Worm (Caenorhabditis elegans) whole organism, late embryonic: ENCODE results near the gene gcna-1.
A peak's percentile ranks its signal among the peaks of the same experiment; 100 is the strongest.

ENCODE experiments used
- C38D4.7 ChIP-seq: fragments of 200-800 bp; sonication (Bioruptor generic); optimal IDR thresholded peaks from 2 replicates; lab custom pipeline; 2018; ENCODE audit warnings: mild to moderate bottlenecking, missing genetic modification characterization, moderate library complexity, missing compliant biosample characterization
- F13H6.1 ChIP-seq: sonication (generic microtip); optimal IDR thresholded peaks from 2 replicates; lab custom pipeline; 2016; ENCODE audit warnings: missing genetic modification characterization, missing compliant biosample characterization
- K02D7.2 ChIP-seq: sonication (generic microtip); optimal IDR thresholded peaks from 2 replicates; lab custom pipeline; 2017; ENCODE audit warnings: mild to moderate bottlenecking, missing genetic modification characterization, missing compliant biosample characterization
- ceh-19 ChIP-seq: fragments of 200-800 bp; sonication (Bioruptor generic); optimal IDR thresholded peaks from 2 replicates; lab custom pipeline; 2018; ENCODE audit warnings: mild to moderate bottlenecking, missing genetic modification characterization, missing compliant biosample characterization
- ceh-22 ChIP-seq: sonication (generic microtip); optimal IDR thresholded peaks from 2 replicates; lab custom pipeline; 2017; ENCODE audit warnings: missing biosample characterization, missing genetic modification characterization
- ceh-30 ChIP-seq: fragments of 150-350 bp; optimal IDR thresholded peaks from 2 replicates; lab custom pipeline; 2014; ENCODE audit warnings: missing biosample characterization, missing genetic modification characterization
- ceh-31 ChIP-seq: sonication (generic microtip); optimal IDR thresholded peaks from 2 replicates; lab custom pipeline; 2016; ENCODE audit warnings: missing genetic modification characterization, missing compliant biosample characterization
- ceh-34 ChIP-seq: sonication (generic microtip); optimal IDR thresholded peaks from 2 replicates; lab custom pipeline; 2016; ENCODE audit warnings: mild to moderate bottlenecking, missing genetic modification characterization, missing compliant biosample characterization
- ceh-45 ChIP-seq: fragments of 200-800 bp; sonication (Bioruptor generic); IDR thresholded peaks from 2 replicates; pipeline ENCODE4 v1.3.6; 2022; ENCODE audit warnings: missing genetic modification reagents, missing genetic modification characterization, missing compliant biosample characterization
- ceh-48 ChIP-seq: sonication (generic microtip); optimal IDR thresholded peaks from 2 replicates; lab custom pipeline; 2016; ENCODE audit warnings: missing genetic modification characterization, inconsistent platforms, missing compliant biosample characterization
- dmd-4 ChIP-seq: sonication (generic microtip); optimal IDR thresholded peaks from 2 replicates; lab custom pipeline; 2016; ENCODE audit warnings: borderline replicate concordance, missing genetic modification characterization, missing compliant biosample characterization
- dve-1 ChIP-seq: sonication (generic microtip); optimal IDR thresholded peaks from 2 replicates; lab custom pipeline; 2017; ENCODE audit warnings: antibody characterized with exemption, mild to moderate bottlenecking, missing genetic modification characterization, missing compliant biosample characterization
- elt-2 ChIP-seq: sonication (generic microtip); optimal IDR thresholded peaks from 2 replicates; lab custom pipeline; 2016; ENCODE audit warnings: missing genetic modification reagents, missing genetic modification characterization, missing compliant biosample characterization
- ets-4 ChIP-seq: sonication (generic microtip); optimal IDR thresholded peaks from 2 replicates; lab custom pipeline; 2016; ENCODE audit warnings: missing genetic modification characterization, missing compliant biosample characterization
- eyg-1 ChIP-seq: sonication (generic microtip); optimal IDR thresholded peaks from 2 replicates; lab custom pipeline; 2016; ENCODE audit warnings: missing genotype, missing genetic modification characterization, missing compliant biosample characterization
- fkh-10 ChIP-seq: fragments of 150-350 bp; optimal IDR thresholded peaks from 2 replicates; lab custom pipeline; 2014; ENCODE audit warnings: missing biosample characterization, missing genetic modification reagents, missing genetic modification characterization
- hlh-15 ChIP-seq: sonication (generic microtip); optimal IDR thresholded peaks from 2 replicates; lab custom pipeline; 2016; ENCODE audit warnings: missing genetic modification characterization, missing compliant biosample characterization
- hlh-30 ChIP-seq: sonication (generic microtip); optimal IDR thresholded peaks from 2 replicates; lab custom pipeline; 2017; ENCODE audit warnings: antibody characterized with exemption, missing genetic modification characterization, missing compliant biosample characterization; ENCODE audit not compliant: insufficient read depth
- hlh-6 ChIP-seq: sonication (generic microtip); optimal IDR thresholded peaks from 2 replicates; lab custom pipeline; 2016; ENCODE audit warnings: missing genotype, missing genetic modification characterization, missing compliant biosample characterization
- madf-2 ChIP-seq: sonication (generic microtip); optimal IDR thresholded peaks from 2 replicates; lab custom pipeline; 2017; ENCODE audit warnings: missing genetic modification characterization, missing compliant biosample characterization
- nfya-1 ChIP-seq: sonication (generic microtip); optimal IDR thresholded peaks from 2 replicates; lab custom pipeline; 2017; ENCODE audit warnings: missing genetic modification characterization, mild to moderate bottlenecking, missing compliant biosample characterization, antibody characterized with exemption, moderate library complexity
- nhr-11 ChIP-seq: fragments of 150-350 bp; optimal IDR thresholded peaks from 2 replicates; lab custom pipeline; 2014; ENCODE audit warnings: missing biosample characterization, missing genetic modification characterization
- odd-2 ChIP-seq: sonication (generic microtip); optimal IDR thresholded peaks from 2 replicates; lab custom pipeline; 2017; ENCODE audit warnings: antibody characterized with exemption, mild to moderate bottlenecking, missing genetic modification characterization, missing compliant biosample characterization
- pat-9 ChIP-seq: fragments of 200-800 bp; sonication (Bioruptor generic); optimal IDR thresholded peaks from 2 replicates; lab custom pipeline; 2018; ENCODE audit warnings: mild to moderate bottlenecking, missing genetic modification characterization, moderate library complexity, missing compliant biosample characterization
- pax-1 ChIP-seq: fragments of 150-350 bp; optimal IDR thresholded peaks from 2 replicates; lab custom pipeline; 2014; ENCODE audit warnings: missing biosample characterization, missing genetic modification characterization
- pha-4 ChIP-seq: fragments of 150-350 bp; optimal IDR thresholded peaks from 2 replicates; lab custom pipeline; 2018; ENCODE audit warnings: missing biosample characterization, missing genetic modification reagents, missing genetic modification characterization
- pqm-1 ChIP-seq: sonication (generic microtip); optimal IDR thresholded peaks from 2 replicates; lab custom pipeline; 2016; ENCODE audit warnings: missing genetic modification characterization, missing compliant biosample characterization
- rnt-1 ChIP-seq: sonication (generic microtip); optimal IDR thresholded peaks from 2 replicates; lab custom pipeline; 2016; ENCODE audit warnings: missing genetic modification characterization, missing compliant biosample characterization
- tbx-2 ChIP-seq: sonication (generic microtip); optimal IDR thresholded peaks from 2 replicates; lab custom pipeline; 2016; ENCODE audit warnings: missing genetic modification characterization, missing compliant biosample characterization
- unc-3 ChIP-seq, 2 experiments: fragments of 200-800 bp in 1 of 2; sonication (Bioruptor generic) in 1 of 2; sonication (generic microtip) in 1 of 2; conservative IDR thresholded peaks in 1 of 2; optimal IDR thresholded peaks in 1 of 2; 2 replicates each; pipeline versions ENCODE4 v1.3.6 to Lab custom; 2016 to 2022; ENCODE audit warnings: missing compliant biosample characterization in 2 of 2, missing genetic modification characterization in 2 of 2, missing genetic modification reagents in 1 of 2
- unc-42 ChIP-seq: sonication (generic microtip); optimal IDR thresholded peaks from 2 replicates; lab custom pipeline; 2016; ENCODE audit warnings: missing genotype, missing genetic modification characterization, missing compliant biosample characterization

The gcna-1 gene

ce11 chrIII:5964058-5964632 is 44.7 kb downstream of the gcna-1 start:
- TF ChIP-seq ceh-45 (GFP tag; lab: Robert Waterston, UW) = no peak
- no peak for TF ChIP-seq ceh-22 (tag; lab: Kevin White, UChicago)
- no peak for TF ChIP-seq elt-2 (tag; lab: Kevin White, UChicago)
- no peak for TF ChIP-seq ets-4 (tag; lab: Kevin White, UChicago)
- no peak for TF ChIP-seq ceh-19 (GFP tag; lab: Kevin White, UChicago)
- TF ChIP-seq pha-4 (tag; lab: Kevin White, UChicago) = no peak
- no peak for TF ChIP-seq hlh-6 (tag; lab: Kevin White, UChicago)
- no peak for TF ChIP-seq tbx-2 (tag; lab: Kevin White, UChicago)

- TF ChIP-seq C38D4.7 (no peak), rnt-1 (no peak), K02D7.2 (tag; lab: Kevin White, UChicago) (no peak), F13H6.1 (tag; lab: Kevin White, UChicago) (no peak), tbx-2 (tag; lab: Kevin White, UChicago) (no peak), ceh-31 (no peak), pat-9 (tag; lab: Kevin White, UChicago) (no peak), pha-4 (tag; lab: Kevin White, UChicago) (no peak), hlh-30 (tag; lab: Kevin White, UChicago) (no peak), eyg-1 (tag; lab: Kevin White, UChicago) (no peak), unc-3 (GFP tag; conservative IDR thresholded peaks at IDR 0.05; lab: Robert Waterston, UW) (no peak), unc-3 (tag; optimal IDR thresholded peaks at IDR 0.05; lab: Kevin White, UChicago) (no peak), pqm-1 (tag; lab: Kevin White, UChicago) (no peak), odd-2 (tag; lab: Kevin White, UChicago) (no peak), ceh-30 (tag; lab: Kevin White, UChicago) (no peak)
These were observed 47.3 kb downstream of the gcna-1 start for ce11 chrIII:5961560-5961959.

ce11 chrIII:5959049-5959448 is 49.8 kb downstream of the gcna-1 start:
- TF ChIP-seq pax-1 (no peak), unc-42 (tag; lab: Kevin White, UChicago) (no peak), ets-4 (tag; lab: Kevin White, UChicago) (peak; percentile 79), elt-2 (tag; lab: Kevin White, UChicago) (no peak), ceh-31 (peak; percentile 14), pqm-1 (tag; lab: Kevin White, UChicago) (no peak), fkh-10 (no peak)
- TF ChIP-seq, all 69 proteins: peak for 2

ce11 chrIII:5958172-5958886 is 50.6 kb downstream of the gcna-1 start, which contains the start of the genes nono-1 and nop-1:
Gene nono-1 (minus strand): TSS chrIII:5958246.
Gene nop-1 (plus strand): TSS chrIII:5958722.
- TF ChIP-seq hlh-15 (tag; lab: Kevin White, UChicago) (no peak), rnt-1 (no peak), madf-2 (tag; lab: Kevin White, UChicago) (no peak), ets-4 (tag; lab: Kevin White, UChicago) (peak; percentile 59), nfya-1 (tag; lab: Kevin White, UChicago) (peak; percentile 65), K02D7.2 (tag; lab: Kevin White, UChicago) (no peak), ceh-30 (tag; lab: Kevin White, UChicago) (no peak), dmd-4 (tag; lab: Kevin White, UChicago) (no peak), ceh-48 (tag; lab: Kevin White, UChicago) (peak; percentile 49), nhr-11 (no peak), dve-1 (tag; lab: Kevin White, UChicago) (no peak), pha-4 (tag; lab: Kevin White, UChicago) (no peak), ceh-31 (peak; percentile 40), ceh-34 (peak; percentile 12)
- TF ChIP-seq, all 69 proteins: peak for 5
